Fruit fly (Drosophila melanogaster): ENCODE data around the gene Mms19.
A peak's percentile ranks its signal among the peaks of the same experiment; 100 is the strongest.

Mms19 gene

DNA sequence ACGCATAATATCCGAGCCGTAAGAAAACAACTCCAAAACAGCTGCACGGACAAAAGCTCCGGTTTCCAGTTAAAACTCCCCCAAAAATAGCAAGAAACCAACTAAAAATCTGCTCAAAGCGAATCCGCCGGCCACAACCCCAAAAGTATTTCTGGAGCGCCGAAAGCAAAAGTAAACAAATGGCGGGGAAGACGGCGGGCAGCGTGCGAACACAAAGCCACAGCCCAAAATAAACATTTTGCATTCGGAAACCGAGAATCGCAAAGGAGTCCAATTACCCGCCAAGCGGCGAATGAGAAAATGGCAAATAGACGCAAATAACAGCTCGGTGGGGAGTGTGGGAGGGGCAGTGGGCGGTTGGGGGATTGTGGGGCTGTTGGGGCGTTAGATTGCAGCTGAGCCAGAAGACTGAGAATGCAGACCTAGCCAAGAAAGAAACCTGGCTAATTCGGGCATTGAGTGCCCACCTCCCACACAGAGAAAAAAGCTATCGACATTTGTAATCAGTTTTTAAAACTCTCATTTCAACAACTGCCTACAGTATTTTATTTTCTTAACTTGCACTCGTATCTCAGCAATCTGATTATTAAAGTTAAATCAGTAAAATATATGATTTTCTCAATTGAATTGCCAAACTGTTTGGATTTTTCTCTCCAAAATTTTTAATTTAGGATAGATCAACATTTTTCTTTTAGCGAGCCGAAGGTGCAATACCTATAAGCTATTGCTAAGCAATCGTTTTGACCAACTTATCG is 18.0 kb upstream of the Mms19 start:
- TF ChIP-seq OdsH (GFP tag; optimal IDR thresholded peaks at IDR 0.05) (no peak), Hr78 (GFP tag; optimal IDR thresholded peaks at IDR 0.05) (no peak), psq (GFP tag; optimal IDR thresholded peaks at IDR 0.05) (peak; percentile 32), Jra (GFP tag; optimal IDR thresholded peaks at IDR 0.05) (no peak)

- TF ChIP-seq jim (GFP tag; optimal IDR thresholded peaks at IDR 0.05) (peak; percentile 98), CG9705 (GFP tag; optimal IDR thresholded peaks at IDR 0.05) (peak; percentile 76), Dif (GFP tag; optimal IDR thresholded peaks at IDR 0.05; ENCODE audit: partially characterized antibody) (no peak), fru (GFP tag; optimal IDR thresholded peaks at IDR 0.05) (peak; percentile 92), Vsx2 (GFP tag; optimal IDR thresholded peaks at IDR 0.05; ENCODE audit: partially characterized antibody) (no peak), OdsH (GFP tag; optimal IDR thresholded peaks at IDR 0.05) (peak; percentile 89), pan (optimal IDR thresholded peaks at IDR 0.05) (no peak), dmrt93B (GFP tag; optimal IDR thresholded peaks at IDR 0.05) (peak; percentile 78), sage (GFP tag; optimal IDR thresholded peaks at IDR 0.05) (peak; percentile 81), Mio (GFP tag; optimal IDR thresholded peaks at IDR 0.05) (peak; percentile 72), ey (GFP tag; optimal IDR thresholded peaks at IDR 0.05) (peak; percentile 93), brk (GFP tag; optimal IDR thresholded peaks at IDR 0.05) (no peak), Sp1 (GFP tag; optimal IDR thresholded peaks at IDR 0.05) (peak; percentile 89), N (GFP tag; optimal IDR thresholded peaks at IDR 0.05) (no peak), Dfd (GFP tag; optimal IDR thresholded peaks at IDR 0.05) (no peak), Jra (GFP tag; optimal IDR thresholded peaks at IDR 0.05) (peak; percentile 93), dsf (GFP tag; optimal IDR thresholded peaks at IDR 0.05; ENCODE audit: borderline replicate concordance) (peak; percentile 90), GATAd (GFP tag; optimal IDR thresholded peaks at IDR 0.05) (no peak), usp (GFP tag; optimal IDR thresholded peaks at IDR 0.05) (no peak), Abd-B (GFP tag; optimal IDR thresholded peaks at IDR 0.05) (no peak), sv (GFP tag; optimal IDR thresholded peaks at IDR 0.05) (peak; percentile 88), foxo (GFP tag; optimal IDR thresholded peaks at IDR 0.05) (peak; percentile 22 to 93), Hr83 (GFP tag; optimal IDR thresholded peaks at IDR 0.05; ENCODE audit: poor library complexity, severe bottlenecking) (peak; percentile 100), h (GFP tag; optimal IDR thresholded peaks at IDR 0.05) (peak; percentile 91), br (GFP tag; optimal IDR thresholded peaks at IDR 0.05) (peak; percentile 94), lola (GFP tag; optimal IDR thresholded peaks at IDR 0.05) (no peak), woc (GFP tag; optimal IDR thresholded peaks at IDR 0.05) (peak; percentile 91), tai (GFP tag; optimal IDR thresholded peaks at IDR 0.05) (no peak), rgr (GFP tag; optimal IDR thresholded peaks at IDR 0.05) (peak; percentile 92), HLH106 (tag; optimal IDR thresholded peaks at IDR 0.05) (peak; percentile 92), psq (GFP tag; optimal IDR thresholded peaks at IDR 0.05) (peak; percentile 89), Hr78 (GFP tag; optimal IDR thresholded peaks at IDR 0.05) (no peak), Myc (optimal IDR thresholded peaks at IDR 0.05) (no peak), Hnf4 (GFP tag; optimal IDR thresholded peaks at IDR 0.05) (peak; percentile 91), CrebA (GFP tag; optimal IDR thresholded peaks at IDR 0.05; ENCODE audit: borderline replicate concordance) (no peak), dl (GFP tag; optimal IDR thresholded peaks at IDR 0.05; ENCODE audit: insufficient read depth in 1 of 2, partially characterized antibody in 2 of 2) (no peak), CG32264 (GFP tag; optimal IDR thresholded peaks at IDR 0.05) (peak; percentile 83), Rel (GFP tag; optimal IDR thresholded peaks at IDR 0.05) (peak; percentile 26), Rel (tag; optimal IDR thresholded peaks at IDR 0.05) (peak; percentile 59)
Observed at dm6 chr3R:5215334-5216307, 16.7 kb upstream of the Mms19 start.

All from whole organism, wandering third instar larva.